Worm (Caenorhabditis elegans) whole organism, L1 larva: Measurements from ENCODE around the gene F58D12.1.

Experiments
- C04F5.9 ChIP-seq: sonication (generic microtip); optimal IDR thresholded peaks from 2 replicates; lab custom pipeline; 2016; ENCODE audit warnings: missing genetic modification characterization, missing compliant biosample characterization
- C16A3.4 ChIP-seq: fragments of 150-350 bp; optimal IDR thresholded peaks from 2 replicates; lab custom pipeline; 2014; ENCODE audit warnings: missing biosample characterization, missing genetic modification characterization
- F16B12.6 ChIP-seq: fragments of 150-350 bp; optimal IDR thresholded peaks from 2 replicates; lab custom pipeline; 2014; ENCODE audit warnings: missing biosample characterization, missing genetic modification characterization
- Y116A8C.19 ChIP-seq: sonication (generic microtip); optimal IDR thresholded peaks from 2 replicates; lab custom pipeline; 2016; ENCODE audit warnings: missing compliant biosample characterization, missing genetic modification characterization, borderline replicate concordance
- aha-1 ChIP-seq: fragments of 150-350 bp; optimal IDR thresholded peaks from 2 replicates; lab custom pipeline; 2014; ENCODE audit warnings: missing biosample characterization, missing genetic modification characterization
- alr-1 ChIP-seq: fragments of 200-800 bp; sonication (Bioruptor generic); optimal IDR thresholded peaks from 2 replicates; lab custom pipeline; 2018; ENCODE audit warnings: borderline replicate concordance, mild to moderate bottlenecking, missing genetic modification characterization, missing compliant biosample characterization
- blmp-1 ChIP-seq: fragments of 150-350 bp; optimal IDR thresholded peaks from 2 replicates; lab custom pipeline; 2014; ENCODE audit warnings: missing biosample characterization, missing genetic modification characterization
- ceh-63 ChIP-seq: fragments of 200-800 bp; sonication (Bioruptor generic); optimal IDR thresholded peaks from 2 replicates; lab custom pipeline; 2018; ENCODE audit warnings: mild to moderate bottlenecking, missing genetic modification characterization, missing compliant biosample characterization
- ceh-8 ChIP-seq: fragments of 200-800 bp; sonication (Bioruptor generic); optimal IDR thresholded peaks from 2 replicates; lab custom pipeline; 2018; ENCODE audit warnings: mild to moderate bottlenecking, missing genetic modification characterization, moderate library complexity, missing compliant biosample characterization
- ceh-82 ChIP-seq, 3 experiments: fragments of 150-350 bp in 1 of 3; sonication (generic microtip) in 2 of 3; optimal IDR thresholded peaks; 2 replicates each; lab custom pipeline; 2014 to 2017; ENCODE audit warnings: missing biosample characterization in 3 of 3, missing genetic modification characterization in 3 of 3
- ceh-88 ChIP-seq: fragments of 200-800 bp; sonication (Bioruptor generic); IDR thresholded peaks from 2 replicates; pipeline ENCODE4 v1.3.6; 2022; ENCODE audit warnings: missing genetic modification characterization, missing compliant biosample characterization
- ces-1 ChIP-seq: fragments of 150-350 bp; optimal IDR thresholded peaks from 2 replicates; lab custom pipeline; 2014; ENCODE audit warnings: missing biosample characterization, missing genetic modification reagents, missing genetic modification characterization
- efl-1 ChIP-seq, 4 experiments: fragments of 150-350 bp; optimal IDR thresholded peaks in 3 of 4; peaks in 1 of 4; 1 replicate in 1 of 4; 2 replicates in 3 of 4; lab custom pipeline; 2014; ENCODE audit warnings: missing biosample characterization in 2 of 4, missing genetic modification characterization in 2 of 4, missing genetic modification reagents in 2 of 4
- egl-13 ChIP-seq: sonication (generic microtip); optimal IDR thresholded peaks from 2 replicates; lab custom pipeline; 2016; ENCODE audit warnings: missing genotype, missing genetic modification reagents, missing genetic modification characterization, missing compliant biosample characterization
- egl-27 ChIP-seq, 2 experiments: fragments of 150-350 bp in 1 of 2; sonication (generic microtip); optimal IDR thresholded peaks; 3 replicates each; lab custom pipeline; 2017 to 2018; ENCODE audit warnings: missing biosample characterization in 2 of 2, missing genetic modification characterization in 2 of 2, missing genetic modification reagents in 2 of 2
- ets-5 ChIP-seq: fragments of 200-800 bp; sonication (Bioruptor generic); IDR thresholded peaks from 2 replicates; pipeline ENCODE4 v1.3.6; 2022; ENCODE audit warnings: missing genetic modification characterization, missing compliant biosample characterization
- fkh-10 ChIP-seq: sonication (generic microtip); optimal IDR thresholded peaks from 2 replicates; lab custom pipeline; 2017; ENCODE audit warnings: missing biosample characterization, missing genetic modification reagents, missing genetic modification characterization
- hpl-2 ChIP-seq: fragments of 150-350 bp; optimal IDR thresholded peaks from 2 replicates; lab custom pipeline; 2014; ENCODE audit warnings: missing biosample characterization, missing genetic modification reagents, missing genetic modification characterization
- irx-1 ChIP-seq: sonication (generic microtip); optimal IDR thresholded peaks from 2 replicates; lab custom pipeline; 2016; ENCODE audit warnings: missing genetic modification characterization, missing compliant biosample characterization
- lin-13 ChIP-seq: fragments of 150-350 bp; optimal IDR thresholded peaks from 2 replicates; lab custom pipeline; 2014; ENCODE audit warnings: missing biosample characterization, missing genetic modification reagents, missing genetic modification characterization
- lin-14 ChIP-seq: fragments of 200-800 bp; sonication (Bioruptor generic); optimal IDR thresholded peaks from 2 replicates; lab custom pipeline; 2018; ENCODE audit warnings: mild to moderate bottlenecking, missing genetic modification characterization, moderate library complexity, missing compliant biosample characterization
- lin-35 ChIP-seq, 2 experiments: fragments of 150-350 bp; optimal IDR thresholded peaks; 2 replicates each; lab custom pipeline; 2014; ENCODE audit warnings: missing biosample characterization in 2 of 2, missing genetic modification characterization in 2 of 2, missing genetic modification reagents in 2 of 2
- lir-3 ChIP-seq: sonication (generic microtip); optimal IDR thresholded peaks from 2 replicates; lab custom pipeline; 2016; ENCODE audit warnings: mild to moderate bottlenecking, missing genetic modification characterization, moderate library complexity, missing compliant biosample characterization; ENCODE audit not compliant: poor library complexity
- lsy-2 ChIP-seq, 2 experiments: fragments of 150-350 bp; optimal IDR thresholded peaks; 2 replicates each; lab custom pipeline; 2014; ENCODE audit warnings: missing biosample characterization in 2 of 2, missing genetic modification characterization in 2 of 2
- mab-9 ChIP-seq: fragments of 200-800 bp; sonication (Bioruptor generic); IDR thresholded peaks from 2 replicates; pipeline ENCODE4 v1.3.6; 2022; ENCODE audit warnings: missing genetic modification reagents, missing genetic modification characterization, missing compliant biosample characterization
- mdl-1 ChIP-seq, 2 experiments: fragments of 150-350 bp; optimal IDR thresholded peaks; 2 replicates each; lab custom pipeline; 2014 to 2017; ENCODE audit warnings: missing biosample characterization in 2 of 2, missing genetic modification characterization in 2 of 2, inconsistent platforms in 1 of 2
- mef-2 ChIP-seq: fragments of 150-350 bp; optimal IDR thresholded peaks from 2 replicates; lab custom pipeline; 2014; ENCODE audit warnings: missing biosample characterization, missing genetic modification characterization
- mep-1 ChIP-seq: fragments of 150-350 bp; optimal IDR thresholded peaks from 2 replicates; lab custom pipeline; 2014; ENCODE audit warnings: missing biosample characterization, missing genetic modification characterization
- nhr-19 ChIP-seq: fragments of 200-800 bp; sonication (Bioruptor generic); conservative IDR thresholded peaks from 2 replicates; pipeline ENCODE4 v1.3.6; 2022; ENCODE audit warnings: missing genetic modification characterization, missing compliant biosample characterization
- nhr-20 ChIP-seq: sonication (generic microtip); optimal IDR thresholded peaks from 2 replicates; lab custom pipeline; 2016; ENCODE audit warnings: mild to moderate bottlenecking, missing genetic modification characterization, missing compliant biosample characterization
- nhr-237 ChIP-seq: fragments of 150-350 bp; optimal IDR thresholded peaks from 2 replicates; lab custom pipeline; 2014; ENCODE audit warnings: missing biosample characterization, missing genetic modification characterization
- nhr-28 ChIP-seq: fragments of 150-350 bp; optimal IDR thresholded peaks from 2 replicates; lab custom pipeline; 2014; ENCODE audit warnings: missing biosample characterization, missing genetic modification characterization
- nhr-47 ChIP-seq: sonication (generic microtip); optimal IDR thresholded peaks from 2 replicates; lab custom pipeline; 2016; ENCODE audit warnings: mild to moderate bottlenecking, missing genetic modification characterization, moderate library complexity, missing compliant biosample characterization
- nhr-71 ChIP-seq: sonication (generic microtip); optimal IDR thresholded peaks from 2 replicates; lab custom pipeline; 2016; ENCODE audit warnings: mild to moderate bottlenecking, missing genetic modification characterization, moderate library complexity, missing compliant biosample characterization
- nhr-77 ChIP-seq: fragments of 150-350 bp; optimal IDR thresholded peaks from 2 replicates; lab custom pipeline; 2014; ENCODE audit warnings: missing biosample characterization, missing genetic modification characterization
- nhr-90 ChIP-seq: sonication (generic microtip); optimal IDR thresholded peaks from 2 replicates; lab custom pipeline; 2016; ENCODE audit warnings: mild to moderate bottlenecking, missing genetic modification characterization, missing compliant biosample characterization; ENCODE audit not compliant: poor library complexity
- pag-3 ChIP-seq: sonication (generic microtip); optimal IDR thresholded peaks from 2 replicates; lab custom pipeline; 2017; ENCODE audit warnings: missing genetic modification characterization, mild to moderate bottlenecking, missing compliant biosample characterization, antibody characterized with exemption, borderline replicate concordance; ENCODE audit not compliant: insufficient read depth
- skn-1 ChIP-seq: fragments of 150-350 bp; optimal IDR thresholded peaks from 2 replicates; lab custom pipeline; 2014; ENCODE audit warnings: missing biosample characterization, missing genetic modification characterization
- snu-23 ChIP-seq: sonication (generic microtip); optimal IDR thresholded peaks from 2 replicates; lab custom pipeline; 2016; ENCODE audit warnings: missing genetic modification characterization, missing compliant biosample characterization
- sptf-1 ChIP-seq: fragments of 150-350 bp; optimal IDR thresholded peaks from 2 replicates; lab custom pipeline; 2014; ENCODE audit warnings: missing biosample characterization, missing genetic modification characterization
- sup-37 ChIP-seq: fragments of 200-800 bp; sonication (Bioruptor generic); optimal IDR thresholded peaks from 2 replicates; lab custom pipeline; 2018; ENCODE audit warnings: mild to moderate bottlenecking, missing genetic modification characterization, missing compliant biosample characterization
- zip-4 ChIP-seq: fragments of 200-800 bp; sonication (Bioruptor generic); optimal IDR thresholded peaks from 2 replicates; lab custom pipeline; 2018; ENCODE audit warnings: mild to moderate bottlenecking, missing genetic modification characterization, moderate library complexity, missing compliant biosample characterization
- ztf-11 ChIP-seq, 2 experiments: sonication (generic microtip); optimal IDR thresholded peaks; 2 replicates each; lab custom pipeline; 2016 to 2017; ENCODE audit warnings: missing genetic modification characterization in 2 of 2, missing biosample characterization in 1 of 2, missing compliant biosample characterization in 1 of 2
- ztf-4 ChIP-seq: fragments of 150-350 bp; optimal IDR thresholded peaks from 2 replicates; lab custom pipeline; 2014; ENCODE audit warnings: missing biosample characterization, missing genetic modification characterization

The F58D12.1 gene

ce11 chrV:14008353-14008859 is 41.0 kb upstream of the F58D12.1 start:
- TF ChIP-seq skn-1 (tag; lab: Kevin White, UChicago) (no peak), mep-1 (tag; lab: Kevin White, UChicago) (peak; percentile 41), lsy-2 (tag; optimal IDR thresholded peaks at IDR 0.05; lab: Kevin White, UChicago) (peak; percentile 7 to 33), sptf-1 (tag; lab: Kevin White, UChicago) (no peak), ztf-11 (tag; optimal IDR thresholded peaks at IDR 0.05; lab: Kevin White, UChicago) (no peak), blmp-1 (tag; lab: Kevin White, UChicago) (peak; percentile 34), ceh-82 (tag; optimal IDR thresholded peaks at IDR 0.05; lab: Kevin White, UChicago) (no peak), ceh-63 (no peak), nhr-77 (tag; lab: Kevin White, UChicago) (peak; percentile 5), ces-1 (GFP tag; lab: Kevin White, UChicago) (no peak), egl-27 (tag; optimal IDR thresholded peaks at IDR 0.05; lab: Kevin White, UChicago) (no peak), pag-3 (no peak), snu-23 (GFP tag; lab: Kevin White, UChicago) (peak; percentile 30), lin-14 (GFP tag; lab: Kevin White, UChicago) (peak; percentile 42), nhr-71 (tag; lab: Kevin White, UChicago) (peak; percentile 39), nhr-20 (tag; lab: Kevin White, UChicago) (peak; percentile 33), F16B12.6 (tag; lab: Kevin White, UChicago) (no peak), mab-9 (GFP tag; lab: Robert Waterston, UW) (peak; percentile 36; the same call in 1 of the 2 replicates), efl-1 (optimal IDR thresholded peaks at IDR 0.05; lab: Kevin White, UChicago) (peak; percentile 4 to 9), efl-1 (GFP tag; optimal IDR thresholded peaks at IDR 0.05 in 1 of 2; lab: Kevin White, UChicago) (peak in 1 of 2 experiments; percentile 54), lin-35 (GFP tag; optimal IDR thresholded peaks at IDR 0.05; lab: Kevin White, UChicago) (peak in 1 of 2 experiments; percentile 13), C16A3.4 (tag; lab: Kevin White, UChicago) (no peak), nhr-90 (tag; lab: Kevin White, UChicago) (peak; percentile 20), irx-1 (no peak), lir-3 (tag; lab: Kevin White, UChicago) (no peak), lin-13 (GFP tag; lab: Kevin White, UChicago) (peak; percentile 17)

DNA sequence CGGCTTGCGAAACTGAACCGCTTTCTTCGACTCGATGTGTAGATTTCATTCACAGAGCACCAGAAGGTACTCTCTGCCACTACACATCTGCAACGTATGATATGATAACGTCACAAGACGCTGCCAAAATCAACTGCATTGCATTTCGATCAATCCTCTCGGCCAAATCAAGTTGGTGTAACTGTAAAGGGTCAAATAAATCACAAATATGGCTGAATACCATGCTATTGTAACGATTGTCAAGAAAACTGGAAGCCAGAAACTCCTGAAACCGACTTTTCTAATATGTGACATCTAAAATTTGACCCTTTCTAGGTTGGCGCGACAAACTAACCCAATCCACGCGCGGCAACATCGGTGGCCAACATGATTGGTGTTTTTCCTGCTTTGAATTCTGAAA is 39.4 kb upstream of the F58D12.1 start:
- no peak for TF ChIP-seq nhr-71 (tag; lab: Kevin White, UChicago)
- peak; percentile 97 for TF ChIP-seq alr-1 (tag; lab: Kevin White, UChicago)
- TF ChIP-seq mef-2 (tag; lab: Kevin White, UChicago): no peak

- TF ChIP-seq efl-1 (optimal IDR thresholded peaks at IDR 0.05; lab: Kevin White, UChicago) (no peak), efl-1 (GFP tag; optimal IDR thresholded peaks at IDR 0.05 in 1 of 2; lab: Kevin White, UChicago) (no peak), ceh-8 (GFP tag; lab: Kevin White, UChicago) (peak; percentile 39), ets-5 (GFP tag; lab: Robert Waterston, UW) (0 out of 2 replicates have a peak, but pooled peaks have one; percentile 77)
- TF ChIP-seq, all 84 proteins: peak for 2
Measured at ce11 chrV:14011427-14011826, 37.9 kb upstream of the F58D12.1 start.

- peak; percentile 18 for TF ChIP-seq C04F5.9 (tag; lab: Kevin White, UChicago)
- peak; percentile 67 for TF ChIP-seq nhr-19 (GFP tag; lab: Robert Waterston, UW)
- peak; percentile 38 for TF ChIP-seq zip-4
- TF ChIP-seq nhr-237 (tag; lab: Kevin White, UChicago): no peak
- peak; percentile 9 for TF ChIP-seq F16B12.6 (tag; lab: Kevin White, UChicago)
- TF ChIP-seq mdl-1 (tag; optimal IDR thresholded peaks at IDR 0.05; lab: Kevin White, UChicago): peak in 1 of 2 experiments; percentile 64
- TF ChIP-seq fkh-10 (GFP tag; lab: Kevin White, UChicago): no peak
- no peak for TF ChIP-seq aha-1 (tag; lab: Kevin White, UChicago)
- no peak for TF ChIP-seq Y116A8C.19 (tag; lab: Kevin White, UChicago)
- peak; percentile 30 for TF ChIP-seq irx-1
- TF ChIP-seq sup-37: no peak
- TF ChIP-seq ceh-88 (GFP tag; lab: Robert Waterston, UW): no peak
- TF ChIP-seq egl-13 (tag; lab: Kevin White, UChicago): peak; percentile 70
- TF ChIP-seq ceh-82 (tag; optimal IDR thresholded peaks at IDR 0.05; lab: Kevin White, UChicago): peak in 2 of 3 experiments; percentile 8 to 70
- TF ChIP-seq mef-2 (tag; lab: Kevin White, UChicago): no peak
- peak; percentile 81 for TF ChIP-seq nhr-47 (tag; lab: Kevin White, UChicago)
- TF ChIP-seq alr-1 (tag; lab: Kevin White, UChicago): no peak
- no peak for TF ChIP-seq nhr-28
- peak; percentile 37 for TF ChIP-seq hpl-2 (GFP tag; lab: Kevin White, UChicago)
- TF ChIP-seq ztf-4 (tag; lab: Kevin White, UChicago): no peak
Measured at ce11 chrV:14012002-14012554, 37.3 kb upstream of the F58D12.1 start, which contains the start of the genes ddx-17 and aip-1. ddx-17 (minus strand) TSS chrV:14012052. aip-1 (plus strand) TSS chrV:14012333.
